Fruit fly (Drosophila melanogaster): ENCODE results near the gene CG43658.

DNA sequence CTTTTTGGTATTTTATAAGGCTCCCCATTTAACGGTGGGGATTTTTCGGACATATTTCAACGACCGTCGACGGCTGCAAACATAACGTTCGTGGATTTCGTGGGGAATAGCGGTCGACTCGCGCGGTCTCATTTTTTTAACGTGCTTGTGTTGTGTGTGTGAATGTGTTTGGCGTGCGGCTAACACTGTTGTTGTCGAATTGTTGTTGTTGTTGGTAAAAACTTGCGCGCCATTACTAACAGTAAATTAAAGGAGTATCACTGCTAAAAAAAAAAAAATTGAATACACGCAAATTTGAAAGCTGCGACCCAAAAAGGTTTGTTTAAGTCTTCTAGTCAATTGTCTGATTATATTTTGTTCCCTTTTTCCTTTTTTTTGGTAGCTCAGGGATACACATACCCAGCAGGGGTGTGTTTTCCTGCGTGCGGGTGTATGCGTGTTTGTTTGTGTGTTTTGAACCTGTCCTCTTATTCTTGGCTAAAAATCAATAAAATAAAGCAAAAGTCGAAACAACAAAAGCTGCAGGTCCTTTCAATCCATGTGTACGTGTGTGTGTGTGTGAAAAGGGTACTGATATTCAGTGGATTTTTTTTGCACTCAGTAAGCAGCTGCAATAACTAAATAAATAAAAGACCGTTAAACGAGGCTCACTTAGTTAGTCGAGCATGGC is 18.9 kb upstream of the CG43658 start, which contains the start of gene CG12991:
- TF ChIP-seq CG9948 (tag; optimal IDR thresholded peaks at IDR 0.05) = no peak
- peak; percentile 64 for TF ChIP-seq Ets98B (GFP tag; IDR thresholded peaks at IDR 0.05)
- TF ChIP-seq CG8159 (tag; optimal IDR thresholded peaks at IDR 0.05) = no peak
- TF ChIP-seq gl (tag; optimal IDR thresholded peaks at IDR 0.05) = no peak
- TF ChIP-seq EcR (GFP tag; optimal IDR thresholded peaks at IDR 0.05) = no peak
- peak; percentile 0 for TF ChIP-seq CG8301 (tag; optimal IDR thresholded peaks at IDR 0.05)
- peak; percentile 30 for TF ChIP-seq Pif1A (GFP tag; optimal IDR thresholded peaks at IDR 0.05)
- TF ChIP-seq CG4496 (GFP tag; IDR thresholded peaks at IDR 0.05) = 0 out of 3 replicates have a peak, but pooled peaks have one; percentile 59
- no peak for TF ChIP-seq CG13204 (GFP tag; optimal IDR thresholded peaks at IDR 0.05)
- no peak for TF ChIP-seq CG32121 (GFP tag; IDR thresholded peaks at IDR 0.05)
- TF ChIP-seq CG14655 (GFP tag; optimal IDR thresholded peaks at IDR 0.05) = no peak
- TF ChIP-seq D1 (tag; optimal IDR thresholded peaks at IDR 0.05) = no peak
